Worm (Caenorhabditis elegans) whole organism, young adult: ENCODE data around the gene csa-1.

Experiments
- C06A6.2 ChIP-seq: fragments of 200-800 bp; sonication (Bioruptor generic); conservative IDR thresholded peaks from 2 replicates; pipeline ENCODE4 v1.3.6; 2022; ENCODE audit warnings: missing genetic modification characterization, missing compliant biosample characterization
- C17E4.6 ChIP-seq: fragments of 200-800 bp; sonication (Bioruptor generic); IDR thresholded peaks from 2 replicates; pipeline ENCODE4 v1.3.6; 2022; ENCODE audit warnings: missing genetic modification reagents, missing genetic modification characterization, missing compliant biosample characterization
- F37B4.10 ChIP-seq: fragments of 200-800 bp; sonication (Bioruptor generic); IDR thresholded peaks from 2 replicates; pipeline ENCODE4 v1.3.6; 2022; ENCODE audit warnings: missing genetic modification characterization, missing compliant biosample characterization
- F55B11.4 ChIP-seq: sonication (generic microtip); optimal IDR thresholded peaks from 2 replicates; lab custom pipeline; 2016; ENCODE audit warnings: missing compliant biosample characterization, missing genetic modification characterization, borderline replicate concordance; ENCODE audit not compliant: insufficient read depth
- F57C9.4 ChIP-seq: sonication (generic microtip); optimal IDR thresholded peaks from 2 replicates; lab custom pipeline; 2017; ENCODE audit warnings: mild to moderate bottlenecking, missing genetic modification characterization, missing compliant biosample characterization
- Y56A3A.18 ChIP-seq: fragments of 200-800 bp; sonication (Bioruptor generic); IDR thresholded peaks from 2 replicates; pipeline ENCODE4 v1.3.6; 2022; ENCODE audit warnings: missing genetic modification reagents, missing genetic modification characterization, missing compliant biosample characterization
- athp-1 ChIP-seq: sonication (generic microtip); optimal IDR thresholded peaks from 2 replicates; lab custom pipeline; 2017; ENCODE audit warnings: mild to moderate bottlenecking, missing genetic modification characterization, missing compliant biosample characterization
- cebp-2 ChIP-seq: fragments of 200-800 bp; sonication (Bioruptor generic); IDR thresholded peaks from 2 replicates; pipeline ENCODE4 v1.3.6; 2022; ENCODE audit warnings: missing genetic modification characterization, missing compliant biosample characterization
- ceh-27 ChIP-seq: fragments of 200-800 bp; sonication (Bioruptor generic); optimal IDR thresholded peaks from 2 replicates; lab custom pipeline; 2018; ENCODE audit warnings: mild to moderate bottlenecking, missing genetic modification characterization, moderate library complexity, missing compliant biosample characterization
- ceh-91 ChIP-seq: fragments of 200-800 bp; sonication (Bioruptor generic); IDR thresholded peaks from 2 replicates; pipeline ENCODE4 v1.3.6; 2022; ENCODE audit warnings: missing genetic modification reagents, missing genetic modification characterization, missing compliant biosample characterization
- die-1 ChIP-seq: sonication (generic microtip); optimal IDR thresholded peaks from 2 replicates; lab custom pipeline; 2016; ENCODE audit warnings: missing genotype, mild to moderate bottlenecking, missing genetic modification characterization, missing compliant biosample characterization
- egl-44 ChIP-seq: fragments of 200-800 bp; sonication (Bioruptor generic); IDR thresholded peaks from 2 replicates; pipeline ENCODE4 v1.3.6; 2022; ENCODE audit warnings: missing genetic modification reagents, missing genetic modification characterization, missing compliant biosample characterization
- gei-17 ChIP-seq: fragments of 200-800 bp; sonication (Bioruptor generic); optimal IDR thresholded peaks from 2 replicates; lab custom pipeline; 2018; ENCODE audit warnings: mild to moderate bottlenecking, missing genetic modification characterization, missing compliant biosample characterization
- him-1 ChIP-seq: sonication (generic microtip); optimal IDR thresholded peaks from 2 replicates; lab custom pipeline; 2016; ENCODE audit warnings: missing genotype, missing genetic modification reagents, missing genetic modification characterization, missing compliant biosample characterization
- hlh-26 ChIP-seq: fragments of 200-800 bp; sonication (Bioruptor generic); conservative IDR thresholded peaks from 2 replicates; pipeline ENCODE4 v1.3.6; 2022; ENCODE audit warnings: missing genetic modification reagents, missing genetic modification characterization, missing compliant biosample characterization
- hmg-1.2 ChIP-seq: fragments of 200-800 bp; sonication (Bioruptor generic); IDR thresholded peaks from 2 replicates; pipeline ENCODE4 v1.3.6; 2022; ENCODE audit warnings: missing genetic modification reagents, missing genetic modification characterization, missing compliant biosample characterization
- hsf-1 ChIP-seq: fragments of 200-800 bp; sonication (Bioruptor generic); IDR thresholded peaks from 2 replicates; pipeline ENCODE4 v1.3.6; 2022; ENCODE audit warnings: missing genetic modification reagents, missing genetic modification characterization, missing compliant biosample characterization
- lin-35 ChIP-seq, 3 experiments: fragments of 150-350 bp in 2 of 3; sonication (generic microtip) in 1 of 3; optimal IDR thresholded peaks; 2 replicates each; lab custom pipeline; 2014 to 2018; ENCODE audit warnings: missing biosample characterization in 3 of 3, missing genetic modification characterization in 3 of 3, missing genetic modification reagents in 3 of 3
- madf-6 ChIP-seq: fragments of 200-800 bp; sonication (Bioruptor generic); IDR thresholded peaks from 2 replicates; pipeline ENCODE4 v1.3.6; 2022; ENCODE audit warnings: missing genetic modification reagents, missing genetic modification characterization, missing compliant biosample characterization
- madf-8 ChIP-seq: fragments of 200-800 bp; sonication (Bioruptor generic); conservative IDR thresholded peaks from 2 replicates; pipeline ENCODE4 v1.3.6; 2022; ENCODE audit warnings: missing genetic modification reagents, missing genetic modification characterization, missing compliant biosample characterization
- mel-28 ChIP-seq: sonication (generic microtip); optimal IDR thresholded peaks from 2 replicates; lab custom pipeline; 2016; ENCODE audit warnings: borderline replicate concordance, mild to moderate bottlenecking, missing genetic modification characterization, missing compliant biosample characterization
- nfyb-1 ChIP-seq: fragments of 200-800 bp; sonication (Bioruptor generic); IDR thresholded peaks from 2 replicates; pipeline ENCODE4 v1.3.6; 2022; ENCODE audit warnings: missing genetic modification reagents, missing genetic modification characterization, missing compliant biosample characterization
- nhr-90 ChIP-seq: sonication (generic microtip); optimal IDR thresholded peaks from 2 replicates; lab custom pipeline; 2016; ENCODE audit warnings: missing genotype, mild to moderate bottlenecking, missing genetic modification characterization, missing compliant biosample characterization
- rec-8 ChIP-seq, 2 experiments: sonication (generic microtip); optimal IDR thresholded peaks; 2 replicates each; lab custom pipeline; 2016; ENCODE audit warnings: mild to moderate bottlenecking in 2 of 2, missing genetic modification characterization in 2 of 2, missing genetic modification reagents in 2 of 2, missing genotype in 2 of 2, missing biosample characterization in 1 of 2, missing compliant biosample characterization in 1 of 2, moderate library complexity in 1 of 2
- rpc-1 ChIP-seq, 2 experiments: fragments of 150-350 bp in 1 of 2; sonication (generic microtip) in 1 of 2; optimal IDR thresholded peaks; 2 replicates each; lab custom pipeline; 2014 to 2018; ENCODE audit warnings: missing biosample characterization in 1 of 2, missing genetic modification characterization in 1 of 2, missing genetic modification reagents in 1 of 2, missing genotype in 1 of 2
- sea-2 ChIP-seq: fragments of 200-800 bp; sonication (Bioruptor generic); IDR thresholded peaks from 2 replicates; pipeline ENCODE4 v1.3.6; 2022; ENCODE audit warnings: missing genetic modification characterization, missing compliant biosample characterization
- tbp1 ChIP-seq: fragments of 200-800 bp; sonication (Bioruptor generic); optimal IDR thresholded peaks from 2 replicates; lab custom pipeline; 2018; ENCODE audit warnings: mild to moderate bottlenecking, missing genetic modification characterization, missing compliant biosample characterization
- unc-62 ChIP-seq: fragments of 150-350 bp; optimal IDR thresholded peaks from 2 replicates; lab custom pipeline; 2014; ENCODE audit warnings: missing biosample characterization, missing genetic modification reagents, missing genetic modification characterization
- ztf-28 ChIP-seq: fragments of 200-800 bp; sonication (Bioruptor generic); IDR thresholded peaks from 2 replicates; pipeline ENCODE4 v1.3.6; 2022; ENCODE audit warnings: missing genetic modification reagents, missing genetic modification characterization, missing compliant biosample characterization
- ztf-3 ChIP-seq: fragments of 200-800 bp; sonication (Bioruptor generic); optimal IDR thresholded peaks from 2 replicates; lab custom pipeline; 2018; ENCODE audit warnings: mild to moderate bottlenecking, missing genetic modification characterization, missing compliant biosample characterization

The csa-1 gene

DNA sequence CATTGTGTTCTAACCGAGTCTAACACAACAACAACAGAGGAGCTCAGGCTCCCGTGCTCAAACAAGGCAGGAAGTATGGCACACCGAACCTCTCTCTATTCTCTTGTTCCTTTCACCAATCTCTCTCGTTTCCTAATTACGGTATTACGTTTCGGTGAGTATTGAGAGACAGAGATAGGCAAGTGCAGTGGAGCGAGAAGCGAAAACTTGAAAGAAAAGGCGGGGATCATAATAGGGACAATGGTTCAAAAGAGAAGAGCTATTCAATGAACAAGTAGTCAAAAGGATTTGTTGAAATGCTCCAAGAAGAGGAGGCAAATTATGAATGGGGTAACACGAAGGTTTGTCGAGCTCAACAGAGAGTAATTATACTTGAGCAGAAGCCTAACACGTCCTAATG, 6.2 kb downstream of the csa-1 start:
- TF ChIP-seq F57C9.4 (tag; lab: Kevin White, UChicago) (no peak), mel-28 (tag; lab: Kevin White, UChicago) (no peak), sea-2 (GFP tag; lab: Robert Waterston, UW) (no peak), him-1 (tag; lab: Kevin White, UChicago) (no peak), nfyb-1 (GFP tag; lab: Robert Waterston, UW) (no peak), madf-6 (GFP tag; lab: Robert Waterston, UW) (no peak), rec-8 (tag; optimal IDR thresholded peaks at IDR 0.05; lab: Kevin White, UChicago) (no peak), C17E4.6 (GFP tag; lab: Robert Waterston, UW) (no peak)

DNA sequence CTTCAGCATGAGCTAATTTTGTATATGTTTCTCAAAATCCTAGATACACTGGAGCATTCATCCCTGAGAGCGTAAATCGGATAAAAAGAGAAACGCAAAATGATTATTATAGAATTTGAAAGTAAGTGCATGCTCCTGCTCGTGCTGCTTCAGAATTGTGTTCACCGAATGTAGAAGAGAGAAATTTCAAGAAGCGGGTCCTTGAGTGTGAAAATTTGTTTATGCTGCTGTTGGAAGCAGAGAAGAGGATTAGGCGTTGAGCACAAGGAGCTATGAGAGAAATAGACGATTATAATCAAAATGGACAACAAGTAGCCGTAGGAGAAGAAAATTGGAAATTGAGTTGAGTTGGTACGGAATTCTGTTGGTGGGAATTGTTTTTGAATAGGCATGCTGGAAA, 7.8 kb downstream of the csa-1 start:
- no peak for TF ChIP-seq hsf-1
- TF ChIP-seq C06A6.2 (GFP tag; lab: Robert Waterston, UW), result no peak
- peak; percentile 69 for TF ChIP-seq ceh-27
- TF ChIP-seq, all 124 proteins: peak for 1

DNA sequence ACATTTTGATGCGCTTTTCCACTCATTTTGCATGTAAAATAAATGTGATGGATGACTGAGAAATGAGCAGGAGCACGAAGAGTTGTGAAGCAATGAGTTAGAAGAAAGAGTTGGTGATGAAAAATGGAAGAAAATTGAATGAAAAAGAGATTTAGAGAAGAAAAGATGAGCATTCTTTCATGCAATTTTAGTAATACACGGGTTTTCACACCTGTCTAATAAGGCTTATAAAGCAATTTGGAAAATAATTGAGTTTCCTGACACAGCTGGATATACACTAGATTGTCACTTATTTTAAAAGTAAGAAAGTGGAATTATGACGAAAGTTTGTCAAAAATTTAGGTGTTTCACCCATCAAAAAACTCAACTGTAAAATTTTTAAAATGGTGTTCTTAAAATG, 8.7 kb downstream of the csa-1 start:
- TF ChIP-seq ceh-91 (GFP tag; lab: Robert Waterston, UW) (no peak), F37B4.10 (GFP tag; lab: Robert Waterston, UW) (no peak), lin-35 (GFP tag; optimal IDR thresholded peaks at IDR 0.05; lab: Kevin White, UChicago) (no peak), gei-17 (GFP tag; lab: Kevin White, UChicago) (no peak), F55B11.4 (tag; lab: Kevin White, UChicago) (no peak), hlh-26 (GFP tag; lab: Robert Waterston, UW) (no peak), madf-8 (GFP tag; lab: Robert Waterston, UW) (no peak), tbp1 (GFP tag; lab: Kevin White, UChicago) (no peak), Y56A3A.18 (GFP tag; lab: Robert Waterston, UW) (no peak), hmg-1.2 (no peak), cebp-2 (GFP tag; lab: Robert Waterston, UW) (no peak), ztf-28 (no peak), nhr-90 (tag; lab: Kevin White, UChicago) (no peak), mel-28 (tag; lab: Kevin White, UChicago) (no peak), rpc-1 (optimal IDR thresholded peaks at IDR 0.05; lab: Kevin White, UChicago) (no peak), rpc-1 (tag; optimal IDR thresholded peaks at IDR 0.05; lab: Kevin White, UChicago) (no peak), die-1 (tag; lab: Kevin White, UChicago) (no peak), egl-44 (GFP tag; lab: Robert Waterston, UW) (no peak), athp-1 (tag; lab: Kevin White, UChicago) (no peak), ztf-3 (no peak)
- TF ChIP-seq, all 124 proteins: peak for 0

DNA sequence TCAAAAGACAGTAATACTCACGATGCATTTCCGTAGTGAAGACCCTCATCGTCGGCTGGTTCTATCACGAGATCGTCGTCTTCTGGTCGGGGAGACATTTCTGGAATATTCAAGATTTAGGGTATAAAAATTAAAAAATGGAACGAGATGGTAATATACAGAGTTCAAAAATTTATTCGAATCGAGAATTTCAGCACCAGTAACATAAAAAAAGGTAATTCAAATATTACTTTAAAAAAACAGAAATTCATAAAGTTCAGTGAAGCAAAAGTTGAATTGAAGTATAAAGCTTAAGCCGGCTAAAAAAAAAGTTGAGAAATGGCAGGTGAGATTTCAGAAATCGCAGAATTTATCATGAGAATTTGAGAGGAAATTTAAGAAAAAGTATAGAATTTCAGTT, 9.3 kb downstream of the csa-1 start, which contains the start of gene cam-1:
Gene cam-1 (minus strand): TSS at position 101 of the 400 bp plus-strand sequence.
- TF ChIP-seq C17E4.6 (GFP tag; lab: Robert Waterston, UW) (no peak), die-1 (tag; lab: Kevin White, UChicago) (no peak)

DNA sequence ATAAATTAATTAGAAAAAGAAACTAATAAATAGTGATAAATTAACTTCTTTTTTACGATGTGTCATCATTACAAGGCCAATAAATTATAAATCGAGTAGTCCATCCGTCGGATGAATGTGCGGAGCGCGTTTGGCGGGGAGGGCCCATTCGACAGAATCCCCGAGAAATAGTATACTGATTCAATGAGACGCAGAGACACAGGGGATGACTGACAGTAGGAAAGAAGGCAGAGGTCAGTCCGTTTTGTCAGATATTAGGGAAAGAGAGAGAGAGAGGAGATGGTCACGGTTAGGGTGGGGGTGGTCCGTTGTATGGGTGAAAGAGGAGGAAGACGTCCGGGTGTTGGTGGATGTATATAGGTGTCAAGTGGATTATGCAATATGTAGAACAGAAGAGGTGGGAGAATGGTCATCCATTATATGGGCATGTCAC, 10.9 kb downstream of the csa-1 start:
- TF ChIP-seq F37B4.10 (GFP tag; lab: Robert Waterston, UW) (no peak), hmg-1.2 (peak; percentile 66), unc-62 (GFP tag; lab: Kevin White, UChicago) (peak; percentile 19)
